Fruit fly (Drosophila melanogaster) whole organism, embryonic: Measurements from ENCODE around the gene HUWE1.

Experiments
- ATbp ChIP-seq: fragments of 200-800 bp; sonication (Bioruptor generic); optimal IDR thresholded peaks from 2 replicates; lab custom pipeline; 2017; ENCODE audit warnings: missing biosample characterization, mild to moderate bottlenecking, missing genetic modification characterization, missing genetic modification reagents
- CG12942 ChIP-seq: fragments of 200-800 bp; sonication (Bioruptor generic); optimal IDR thresholded peaks from 3 replicates; lab custom pipeline; 2016; ENCODE audit warnings: missing biosample characterization, missing genetic modification characterization
- CG14667 ChIP-seq: fragments of 200-800 bp; sonication (Bioruptor generic); IDR thresholded peaks from 2 replicates; pipeline ENCODE4 v1.3.6; 2022; ENCODE audit warnings: missing biosample characterization, missing genetic modification characterization
- CG4854 ChIP-seq: fragments of 200-800 bp; sonication (Bioruptor generic); optimal IDR thresholded peaks from 2 replicates; lab custom pipeline; 2016; ENCODE audit warnings: missing biosample characterization, missing genetic modification characterization, inconsistent platforms
- CG7372 ChIP-seq: fragments of 200-800 bp; sonication (Bioruptor generic); IDR thresholded peaks from 2 replicates; pipeline ENCODE4 v1.3.6; 2022; ENCODE audit warnings: missing biosample characterization, missing genetic modification characterization
- CG9876 ChIP-seq: fragments of 200-800 bp; sonication (Bioruptor generic); optimal IDR thresholded peaks from 2 replicates; lab custom pipeline; 2016; ENCODE audit warnings: missing biosample characterization, missing genetic modification characterization
- HLH4C ChIP-seq: fragments of 200-800 bp; sonication (Bioruptor generic); IDR thresholded peaks from 3 replicates; pipeline ENCODE4 v1.3.6; 2022; ENCODE audit warnings: missing biosample characterization, missing genetic modification characterization; ENCODE audit not compliant: partially characterized antibody
- aop ChIP-seq: fragments of 200-800 bp; sonication (Bioruptor generic); IDR thresholded peaks from 2 replicates; pipeline ENCODE4 v1.3.6; 2022; ENCODE audit warnings: missing biosample characterization, missing genetic modification characterization
- ara ChIP-seq: fragments of 200-800 bp; sonication (Bioruptor generic); IDR thresholded peaks from 2 replicates; pipeline ENCODE4 v1.3.6; 2022; ENCODE audit warnings: missing biosample characterization, missing genetic modification characterization
- prd ChIP-seq, 3 experiments: fragments of >200 bp in 2 of 3; fragments of 200-800 bp in 1 of 3; sonication (Bioruptor generic) in 1 of 3; optimal IDR thresholded peaks in 2 of 3; IDR thresholded peaks in 1 of 3; 2 replicates in 2 of 3; 3 replicates in 1 of 3; pipeline versions ENCODE4 v1.3.6 to Lab custom; 2017 to 2022; ENCODE audit warnings: missing biosample characterization in 1 of 3, missing genetic modification characterization in 1 of 3

DNA sequence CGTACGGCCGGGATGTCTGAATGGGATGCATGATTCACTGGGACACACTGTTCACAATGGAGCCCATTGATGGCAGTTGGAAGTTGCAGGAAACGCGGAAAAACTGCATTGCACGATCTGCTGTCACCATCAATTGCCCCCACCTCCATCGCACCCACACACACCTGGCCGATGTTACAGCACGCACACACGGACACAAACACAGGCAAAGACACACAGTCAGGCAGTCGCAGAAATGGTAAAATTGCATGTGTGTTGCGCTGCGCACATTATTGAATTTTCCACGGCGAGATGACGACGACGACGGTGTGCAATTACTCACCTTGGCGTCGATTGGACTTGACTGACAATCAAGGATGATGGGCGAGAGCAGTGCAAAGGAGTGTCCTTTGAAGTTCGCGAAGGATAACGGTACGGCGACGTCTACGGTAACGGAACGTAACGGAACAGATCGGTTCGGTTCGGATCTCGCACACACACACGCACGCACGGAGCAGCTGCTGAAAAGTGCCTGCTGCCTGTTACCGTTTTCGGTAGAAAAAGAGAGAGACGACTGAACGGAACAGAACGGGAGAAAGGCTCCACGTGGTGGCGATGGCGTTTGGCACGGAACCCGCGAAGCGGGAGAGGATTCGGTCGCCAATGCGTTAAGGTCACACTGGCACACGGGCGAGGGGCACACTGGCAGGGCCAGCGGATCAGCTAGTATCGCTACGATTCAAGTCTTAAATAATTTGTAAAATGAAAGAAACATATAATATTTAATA lies 2.3 kb upstream of the HUWE1 start, which contains the start of the genes CG9281 and CG15601:
- TF ChIP-seq aop: no peak
- TF ChIP-seq CG14667 (GFP tag; lab: Robert Waterston, UW): no peak
- no peak for TF ChIP-seq CG9876 (GFP tag; lab: Kevin White, UChicago)
- TF ChIP-seq ATbp (GFP tag; lab: Kevin White, UChicago): no peak
- no peak for TF ChIP-seq CG7372 (GFP tag; lab: Robert Waterston, UW)
- no peak for TF ChIP-seq CG4854
- no peak for TF ChIP-seq ara (GFP tag; lab: Robert Waterston, UW)
- TF ChIP-seq prd (optimal IDR thresholded peaks at IDR 0.05; lab: Kevin White, UChicago): no peak
- no peak for TF ChIP-seq prd (GFP tag; IDR thresholded peaks at IDR 0.05; lab: Robert Waterston, UW)
- TF ChIP-seq CG12942 (GFP tag; lab: Kevin White, UChicago): no peak
- TF ChIP-seq HLH4C (GFP tag; lab: Robert Waterston, UW): no peak
